Worm (Caenorhabditis elegans) whole organism, L4/young adult: ENCODE results near the gene asp-3.
A peak's percentile ranks its signal among the peaks of the same experiment; 100 is the strongest.

ENCODE experiments used
- W03F9.2 ChIP-seq: fragments of 150-350 bp; optimal IDR thresholded peaks from 2 replicates; lab custom pipeline; 2014; ENCODE audit warnings: missing biosample characterization, missing genetic modification characterization
- dao-5 ChIP-seq: sonication (generic microtip); optimal IDR thresholded peaks from 2 replicates; lab custom pipeline; 2016; ENCODE audit warnings: missing genotype, missing genetic modification characterization, moderate library complexity, missing compliant biosample characterization
- him-1 ChIP-seq: sonication (generic microtip); optimal IDR thresholded peaks from 2 replicates; lab custom pipeline; 2016; ENCODE audit warnings: missing genotype, missing genetic modification reagents, missing genetic modification characterization, missing compliant biosample characterization

DNA sequence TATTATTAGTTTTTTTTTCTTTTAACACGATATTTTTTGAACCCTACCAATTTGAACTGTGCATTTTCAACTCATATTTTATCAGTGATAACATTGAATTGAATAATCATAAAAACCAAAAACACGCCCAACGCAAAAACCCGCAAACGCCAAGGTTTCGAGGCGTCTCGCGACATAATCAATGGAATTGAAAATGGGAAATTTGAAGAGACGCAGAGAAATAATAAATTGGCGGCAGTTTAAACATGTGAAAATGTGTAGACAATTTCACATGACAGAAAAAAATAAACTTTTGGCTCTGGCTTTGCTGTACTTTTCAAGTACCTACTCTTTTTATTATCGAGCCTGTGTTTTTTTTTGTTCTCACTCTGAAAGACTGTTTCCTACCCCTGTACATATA is 14.0 kb downstream of the asp-3 start:
- TF ChIP-seq him-1 (no peak), W03F9.2 (tag; lab: Kevin White, UChicago) (peak; percentile 4), dao-5 (tag; lab: Kevin White, UChicago) (no peak)
